Fruit fly (Drosophila melanogaster): ENCODE measurements around the gene upd3.

upd3 gene

dm6 chrX:18239301-18239700 lies 37.7 kb upstream of the upd3 start (continued):
- no peak for TF ChIP-seq CG33557 (GFP tag; optimal IDR thresholded peaks at IDR 0.05)
- TF ChIP-seq dysf (GFP tag; IDR thresholded peaks at IDR 0.05) = 0 out of 3 replicates have a peak, but pooled peaks have one; percentile 11
- TF ChIP-seq corto (GFP tag; optimal IDR thresholded peaks at IDR 0.05) = no peak
- TF ChIP-seq bbx (GFP tag; IDR thresholded peaks at IDR 0.05; ENCODE audit: partially characterized antibody) = no peak
- TF ChIP-seq jumu (GFP tag; optimal IDR thresholded peaks at IDR 0.05) = peak; percentile 35
- no peak for TF ChIP-seq CG32767 (GFP tag; IDR thresholded peaks at IDR 0.05)
- TF ChIP-seq CG11247 (GFP tag; IDR thresholded peaks at IDR 0.05) = no peak
- no peak for TF ChIP-seq CG12942 (GFP tag; optimal IDR thresholded peaks at IDR 0.05)
- no peak for TF ChIP-seq CG10543 (GFP tag; optimal IDR thresholded peaks at IDR 0.05)
- TF ChIP-seq CG6791 (GFP tag; IDR thresholded peaks at IDR 0.05; ENCODE audit: partially characterized antibody) = 0 out of 3 replicates have a peak, but pooled peaks have one; percentile 6
- no peak for TF ChIP-seq HLH3B (GFP tag; IDR thresholded peaks at IDR 0.05)
- TF ChIP-seq CG1792 (GFP tag; optimal IDR thresholded peaks at IDR 0.05) = peak; percentile 8
- TF ChIP-seq CG15696 (tag; optimal IDR thresholded peaks at IDR 0.05) = peak; percentile 25
- TF ChIP-seq NfI (GFP tag; optimal IDR thresholded peaks at IDR 0.05) = peak; percentile 33
- no peak for TF ChIP-seq CG6175 (GFP tag; IDR thresholded peaks at IDR 0.05)
- TF ChIP-seq CG3847 (GFP tag; IDR thresholded peaks at IDR 0.05) = peak; percentile 33; the same call in 1 of the 2 replicates
- no peak for TF ChIP-seq CG4282 (GFP tag; optimal IDR thresholded peaks at IDR 0.05)
- TF ChIP-seq ewg (GFP tag; optimal IDR thresholded peaks at IDR 0.05) = no peak
- TF ChIP-seq CG31441 (GFP tag; IDR thresholded peaks at IDR 0.05) = no peak
- no peak for TF ChIP-seq CG17361 (GFP tag; IDR thresholded peaks at IDR 0.05)
- TF ChIP-seq CG1529 (GFP tag; optimal IDR thresholded peaks at IDR 0.05) = no peak
- TF ChIP-seq CG9215 (GFP tag; IDR thresholded peaks at IDR 0.05) = no peak
- TF ChIP-seq CG6689 (GFP tag; IDR thresholded peaks at IDR 0.05) = no peak
- TF ChIP-seq unpg (GFP tag; optimal IDR thresholded peaks at IDR 0.05) = no peak
- TF ChIP-seq CG17359 (tag; optimal IDR thresholded peaks at IDR 0.05) = peak; percentile 10
- no peak for TF ChIP-seq CG9817 (tag; optimal IDR thresholded peaks at IDR 0.05)
- no peak for TF ChIP-seq Hey (tag; optimal IDR thresholded peaks at IDR 0.05)
- TF ChIP-seq chinmo (GFP tag; IDR thresholded peaks at IDR 0.05; ENCODE audit: partially characterized antibody) = no peak
- no peak for TF ChIP-seq jigr1 (GFP tag; IDR thresholded peaks at IDR 0.05)
- TF ChIP-seq CG13624 (GFP tag; optimal IDR thresholded peaks at IDR 0.05) = no peak
- TF ChIP-seq Xbp1 (GFP tag; optimal IDR thresholded peaks at IDR 0.05) = peak; percentile 44
- TF ChIP-seq CG2199 (GFP tag; IDR thresholded peaks at IDR 0.05) = peak; percentile 83; the same call in 2 of the 3 replicates
- TF ChIP-seq caup (GFP tag; optimal IDR thresholded peaks at IDR 0.05; ENCODE audit: severe bottlenecking) = no peak
- TF ChIP-seq Doc2 (GFP tag; IDR thresholded peaks at IDR 0.05) = no peak
- TF ChIP-seq tx (GFP tag; optimal IDR thresholded peaks at IDR 0.05) = no peak
- no peak for TF ChIP-seq gsb-n (tag; optimal IDR thresholded peaks at IDR 0.05)
- no peak for TF ChIP-seq CG15073 (GFP tag; optimal IDR thresholded peaks at IDR 0.05)
- no peak for TF ChIP-seq CG16815 (GFP tag; optimal IDR thresholded peaks at IDR 0.05)
- no peak for TF ChIP-seq CG12155 (GFP tag; optimal IDR thresholded peaks at IDR 0.05)
- TF ChIP-seq chm (GFP tag; IDR thresholded peaks at IDR 0.05) = no peak
- no peak for TF ChIP-seq prd (optimal IDR thresholded peaks at IDR 0.05)
- peak; percentile 48; the same call in 2 of the 3 replicates for TF ChIP-seq prd (GFP tag; IDR thresholded peaks at IDR 0.05)
- TF ChIP-seq scrt (GFP tag; optimal IDR thresholded peaks at IDR 0.05) = no peak
- no peak for TF ChIP-seq Nf-YC (tag; optimal IDR thresholded peaks at IDR 0.05)
- TF ChIP-seq bcd (GFP tag; optimal IDR thresholded peaks at IDR 0.05) = peak; percentile 28
- TF ChIP-seq Opbp (GFP tag; IDR thresholded peaks at IDR 0.05; ENCODE audit: partially characterized antibody) = no peak
- TF ChIP-seq toy (GFP tag; IDR thresholded peaks at IDR 0.05) = no peak
- no peak for TF ChIP-seq unc-4 (GFP tag; IDR thresholded peaks at IDR 0.05; ENCODE audit: partially characterized antibody)
- TF ChIP-seq CG6813 (GFP tag; optimal IDR thresholded peaks at IDR 0.05) = no peak
- no peak for TF ChIP-seq sqz (GFP tag; optimal IDR thresholded peaks at IDR 0.05)
- no peak for TF ChIP-seq ATbp (GFP tag; optimal IDR thresholded peaks at IDR 0.05)
